Fruit fly (Drosophila melanogaster): Measurements from ENCODE around the gene fig.

The fig gene

dm6 chr3R:29785242-29785641, 5.0 kb upstream of the fig start:
- TF ChIP-seq CG9705 (GFP tag; optimal IDR thresholded peaks at IDR 0.05), result no peak
- TF ChIP-seq Jra (GFP tag; optimal IDR thresholded peaks at IDR 0.05), result no peak
- no peak for TF ChIP-seq ey (GFP tag; optimal IDR thresholded peaks at IDR 0.05)
- no peak for TF ChIP-seq Hr83 (GFP tag; optimal IDR thresholded peaks at IDR 0.05; ENCODE audit: poor library complexity, severe bottlenecking)
- TF ChIP-seq Rel (GFP tag; optimal IDR thresholded peaks at IDR 0.05), result no peak
- peak; percentile 95 for TF ChIP-seq Rel (tag; optimal IDR thresholded peaks at IDR 0.05)
- TF ChIP-seq lola (GFP tag; optimal IDR thresholded peaks at IDR 0.05), result no peak

dm6 chr3R:29783210-29783609, 3.0 kb upstream of the fig start:
- TF ChIP-seq rgr (GFP tag; optimal IDR thresholded peaks at IDR 0.05) (no peak), Hr83 (GFP tag; optimal IDR thresholded peaks at IDR 0.05; ENCODE audit: poor library complexity, severe bottlenecking) (no peak), fru (GFP tag; optimal IDR thresholded peaks at IDR 0.05) (no peak), Rel (GFP tag; optimal IDR thresholded peaks at IDR 0.05) (no peak), Rel (tag; optimal IDR thresholded peaks at IDR 0.05) (peak; percentile 97), br (GFP tag; optimal IDR thresholded peaks at IDR 0.05) (no peak), foxo (GFP tag; optimal IDR thresholded peaks at IDR 0.05) (no peak), OdsH (GFP tag; optimal IDR thresholded peaks at IDR 0.05) (no peak)

DNA sequence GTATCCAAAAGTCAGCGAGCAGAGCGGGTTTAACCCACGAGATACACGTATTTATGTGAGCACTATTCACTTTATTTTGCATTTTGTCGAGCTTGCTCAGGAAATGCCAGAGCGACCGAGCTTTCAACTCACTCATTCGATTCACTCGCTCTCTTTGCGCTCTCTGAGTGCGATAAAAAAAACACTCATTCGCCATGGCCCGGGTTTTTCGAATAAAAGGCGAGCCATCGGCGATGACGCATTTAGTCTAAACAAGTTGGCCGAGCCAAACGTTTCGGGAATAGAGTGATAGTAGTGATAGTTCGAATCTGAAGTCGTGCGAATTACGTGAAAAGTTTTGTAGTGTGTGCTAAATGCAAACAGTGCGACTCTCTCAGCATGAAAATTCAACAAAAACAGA, 2.1 kb upstream of the fig start:
- TF ChIP-seq sage (GFP tag; optimal IDR thresholded peaks at IDR 0.05) (peak; percentile 6), brk (GFP tag; optimal IDR thresholded peaks at IDR 0.05) (peak; percentile 44), tai (GFP tag; optimal IDR thresholded peaks at IDR 0.05) (peak; percentile 8), CrebA (GFP tag; optimal IDR thresholded peaks at IDR 0.05; ENCODE audit: borderline replicate concordance) (peak; percentile 67), pan (optimal IDR thresholded peaks at IDR 0.05) (no peak), Hr78 (GFP tag; optimal IDR thresholded peaks at IDR 0.05) (no peak), foxo (GFP tag; optimal IDR thresholded peaks at IDR 0.05) (peak in 1 of 2 experiments; percentile 19), dl (GFP tag; optimal IDR thresholded peaks at IDR 0.05; ENCODE audit: insufficient read depth in 1 of 2, partially characterized antibody in 2 of 2) (peak in 1 of 2 experiments; percentile 7), Myc (optimal IDR thresholded peaks at IDR 0.05) (no peak), OdsH (GFP tag; optimal IDR thresholded peaks at IDR 0.05) (peak; percentile 11), usp (GFP tag; optimal IDR thresholded peaks at IDR 0.05) (no peak), CG9705 (GFP tag; optimal IDR thresholded peaks at IDR 0.05) (no peak), HLH106 (tag; optimal IDR thresholded peaks at IDR 0.05) (peak; percentile 24), Sp1 (GFP tag; optimal IDR thresholded peaks at IDR 0.05) (peak; percentile 49), Dif (GFP tag; optimal IDR thresholded peaks at IDR 0.05; ENCODE audit: partially characterized antibody) (peak; percentile 67), br (GFP tag; optimal IDR thresholded peaks at IDR 0.05) (peak; percentile 49), psq (GFP tag; optimal IDR thresholded peaks at IDR 0.05) (peak; percentile 51), Rel (GFP tag; optimal IDR thresholded peaks at IDR 0.05) (peak; percentile 16), Rel (tag; optimal IDR thresholded peaks at IDR 0.05) (no peak), fru (GFP tag; optimal IDR thresholded peaks at IDR 0.05) (peak; percentile 50), Hnf4 (GFP tag; optimal IDR thresholded peaks at IDR 0.05) (peak; percentile 46), Jra (GFP tag; optimal IDR thresholded peaks at IDR 0.05) (peak; percentile 96), rgr (GFP tag; optimal IDR thresholded peaks at IDR 0.05) (peak; percentile 39), GATAd (GFP tag; optimal IDR thresholded peaks at IDR 0.05) (no peak), Mio (GFP tag; optimal IDR thresholded peaks at IDR 0.05) (no peak), h (GFP tag; optimal IDR thresholded peaks at IDR 0.05) (peak; percentile 55)

dm6 chr3R:29781874-29782273, 1.6 kb upstream of the fig start:
- TF ChIP-seq br (GFP tag; optimal IDR thresholded peaks at IDR 0.05) (no peak), Myc (optimal IDR thresholded peaks at IDR 0.05) (no peak), dl (GFP tag; optimal IDR thresholded peaks at IDR 0.05; ENCODE audit: insufficient read depth in 1 of 2, partially characterized antibody in 2 of 2) (no peak), Rel (GFP tag; optimal IDR thresholded peaks at IDR 0.05) (no peak), Rel (tag; optimal IDR thresholded peaks at IDR 0.05) (peak; percentile 95), CrebA (GFP tag; optimal IDR thresholded peaks at IDR 0.05; ENCODE audit: borderline replicate concordance) (no peak)

dm6 chr3R:29778985-29779298, 1.3 kb downstream of the fig start:
- TF ChIP-seq foxo (GFP tag; optimal IDR thresholded peaks at IDR 0.05) (peak in 1 of 2 experiments; percentile 6), dsf (GFP tag; optimal IDR thresholded peaks at IDR 0.05; ENCODE audit: borderline replicate concordance) (no peak), CG9705 (GFP tag; optimal IDR thresholded peaks at IDR 0.05) (no peak), Hr78 (GFP tag; optimal IDR thresholded peaks at IDR 0.05) (no peak), Myc (optimal IDR thresholded peaks at IDR 0.05) (no peak), Jra (GFP tag; optimal IDR thresholded peaks at IDR 0.05) (no peak), Abd-B (GFP tag; optimal IDR thresholded peaks at IDR 0.05) (no peak), h (GFP tag; optimal IDR thresholded peaks at IDR 0.05) (no peak), tai (GFP tag; optimal IDR thresholded peaks at IDR 0.05) (no peak)

Data from whole organism, wandering third instar larva.